Worm (Caenorhabditis elegans) whole organism, L1 larva: Measurements from ENCODE around the gene cut-2.

Experiments
- F16B12.6 ChIP-seq: fragments of 150-350 bp; optimal IDR thresholded peaks from 2 replicates; lab custom pipeline; 2014; ENCODE audit warnings: missing biosample characterization, missing genetic modification characterization
- aha-1 ChIP-seq: fragments of 150-350 bp; optimal IDR thresholded peaks from 2 replicates; lab custom pipeline; 2014; ENCODE audit warnings: missing biosample characterization, missing genetic modification characterization
- egl-13 ChIP-seq: sonication (generic microtip); optimal IDR thresholded peaks from 2 replicates; lab custom pipeline; 2016; ENCODE audit warnings: missing genotype, missing genetic modification reagents, missing genetic modification characterization, missing compliant biosample characterization
- fkh-10 ChIP-seq: sonication (generic microtip); optimal IDR thresholded peaks from 2 replicates; lab custom pipeline; 2017; ENCODE audit warnings: missing biosample characterization, missing genetic modification reagents, missing genetic modification characterization
- lin-13 ChIP-seq: fragments of 150-350 bp; optimal IDR thresholded peaks from 2 replicates; lab custom pipeline; 2014; ENCODE audit warnings: missing biosample characterization, missing genetic modification reagents, missing genetic modification characterization
- lin-15B ChIP-seq: fragments of 150-350 bp; sonication (generic microtip); optimal IDR thresholded peaks from 3 replicates; lab custom pipeline; 2014; ENCODE audit warnings: missing biosample characterization, missing genetic modification characterization
- lsy-2 ChIP-seq, 2 experiments: fragments of 150-350 bp; optimal IDR thresholded peaks; 2 replicates each; lab custom pipeline; 2014; ENCODE audit warnings: missing biosample characterization in 2 of 2, missing genetic modification characterization in 2 of 2
- nhr-237 ChIP-seq: fragments of 150-350 bp; optimal IDR thresholded peaks from 2 replicates; lab custom pipeline; 2014; ENCODE audit warnings: missing biosample characterization, missing genetic modification characterization
- pag-3 ChIP-seq: sonication (generic microtip); optimal IDR thresholded peaks from 2 replicates; lab custom pipeline; 2017; ENCODE audit warnings: missing genetic modification characterization, mild to moderate bottlenecking, missing compliant biosample characterization, antibody characterized with exemption, borderline replicate concordance; ENCODE audit not compliant: insufficient read depth
- unc-62 ChIP-seq: fragments of 150-350 bp; optimal IDR thresholded peaks from 2 replicates; lab custom pipeline; 2014; ENCODE audit warnings: missing biosample characterization, missing genetic modification reagents, missing genetic modification characterization
- ztf-11 ChIP-seq, 2 experiments: sonication (generic microtip); optimal IDR thresholded peaks; 2 replicates each; lab custom pipeline; 2016 to 2017; ENCODE audit warnings: missing genetic modification characterization in 2 of 2, missing biosample characterization in 1 of 2, missing compliant biosample characterization in 1 of 2

- no peak for TF ChIP-seq fkh-10 (GFP tag; lab: Kevin White, UChicago)
- TF ChIP-seq pag-3 (tag; lab: Kevin White, UChicago), result no peak
- TF ChIP-seq lsy-2 (tag; optimal IDR thresholded peaks at IDR 0.05; lab: Kevin White, UChicago), result no peak
- TF ChIP-seq lin-13 (GFP tag; lab: Kevin White, UChicago), result no peak
- no peak for TF ChIP-seq unc-62 (GFP tag; lab: Kevin White, UChicago)
- TF ChIP-seq ztf-11 (tag; optimal IDR thresholded peaks at IDR 0.05; lab: Kevin White, UChicago), result no peak
- TF ChIP-seq nhr-237 (tag; lab: Kevin White, UChicago), result no peak
- TF ChIP-seq F16B12.6 (tag; lab: Kevin White, UChicago), result no peak
- no peak for TF ChIP-seq lin-15B (tag; lab: Kevin White, UChicago)
- TF ChIP-seq aha-1, result no peak
- TF ChIP-seq egl-13 (tag; lab: Kevin White, UChicago), result no peak
Measured at ce11 chrV:13413301-13413700, 1.4 kb upstream of the cut-2 start.
